Worm (Caenorhabditis elegans): Measurements from ENCODE around the gene tag-153.
A peak's percentile ranks its signal among the peaks of the same experiment; 100 is the strongest.

The tag-153 gene

ce11 chrV:9322886-9323285, at the start of gene tag-153:
TSS of gene tag-153 (plus strand) at chrV:9323085.
- TF ChIP-seq ztf-1 (GFP tag; conservative IDR thresholded peaks at IDR 0.05), result no peak

DNA sequence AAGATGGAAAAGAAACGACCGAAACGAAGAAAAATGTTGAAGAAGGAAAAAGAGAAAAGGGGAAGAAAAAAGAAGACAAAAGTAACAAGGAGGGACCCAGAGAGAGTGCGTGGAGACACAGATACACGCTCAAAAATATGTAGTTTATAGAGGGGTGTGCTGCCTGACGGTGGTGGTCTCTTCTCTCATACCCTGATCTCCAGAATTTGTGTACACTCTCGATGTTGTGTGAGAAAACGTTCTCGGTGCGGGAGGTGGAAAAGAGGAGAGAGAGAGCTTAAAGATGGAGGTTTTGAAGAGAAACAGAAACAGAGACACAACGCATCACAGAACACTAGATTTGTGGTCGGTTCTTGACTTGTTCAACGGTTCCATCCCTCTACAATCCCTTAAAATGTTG, 49.3 kb upstream of the tag-153 start:
- TF ChIP-seq mab-5 (tag; optimal IDR thresholded peaks at IDR 0.05), result peak; percentile 76
- TF ChIP-seq peb-1 (tag; optimal IDR thresholded peaks at IDR 0.05), result no peak
- no peak for TF ChIP-seq ZK546.5 (tag; optimal IDR thresholded peaks at IDR 0.05)
- peak; percentile 8 to 70 for TF ChIP-seq lsy-2 (tag; optimal IDR thresholded peaks at IDR 0.05)
- TF ChIP-seq nhr-25 (tag; optimal IDR thresholded peaks at IDR 0.05), result peak; percentile 26
- peak; percentile 74 for TF ChIP-seq C34F6.9 (tag; optimal IDR thresholded peaks at IDR 0.05)
- no peak for TF ChIP-seq unc-62 (GFP tag; optimal IDR thresholded peaks at IDR 0.05)
- no peak for TF ChIP-seq ama-1 (optimal IDR thresholded peaks at IDR 0.05)
- TF ChIP-seq snpc-4 (tag; optimal IDR thresholded peaks at IDR 0.05), result peak; percentile 61
- TF ChIP-seq nhr-6 (tag; optimal IDR thresholded peaks at IDR 0.05), result peak; percentile 81
- TF ChIP-seq gmeb-1 (tag; optimal IDR thresholded peaks at IDR 0.05), result no peak
- no peak for TF ChIP-seq nhr-12 (tag; optimal IDR thresholded peaks at IDR 0.05)
- TF ChIP-seq ztf-1 (GFP tag; conservative IDR thresholded peaks at IDR 0.05), result no peak
- peak; percentile 66 for TF ChIP-seq ceh-82 (tag; optimal IDR thresholded peaks at IDR 0.05)
- peak; percentile 25 for TF ChIP-seq ztf-4 (tag; optimal IDR thresholded peaks at IDR 0.05)
- TF ChIP-seq nhr-11 (tag; optimal IDR thresholded peaks at IDR 0.05), result no peak
- TF ChIP-seq nhr-77 (tag; optimal IDR thresholded peaks at IDR 0.05), result no peak
- TF ChIP-seq ceh-16 (tag; optimal IDR thresholded peaks at IDR 0.05), result no peak
- no peak for TF ChIP-seq nhr-23 (tag; optimal IDR thresholded peaks at IDR 0.05)
- peak; percentile 90 for TF ChIP-seq F13H6.1 (tag; optimal IDR thresholded peaks at IDR 0.05)
- no peak for TF ChIP-seq lin-39 (tag; optimal IDR thresholded peaks at IDR 0.05)
- TF ChIP-seq nhr-21 (tag; optimal IDR thresholded peaks at IDR 0.05), result peak; percentile 17
- TF ChIP-seq skn-1 (tag; optimal IDR thresholded peaks at IDR 0.05), result no peak
- TF ChIP-seq dmd-4 (tag; optimal IDR thresholded peaks at IDR 0.05), result no peak
- TF ChIP-seq nhr-10 (tag; optimal IDR thresholded peaks at IDR 0.05), result no peak
- TF ChIP-seq aly-2 (tag; optimal IDR thresholded peaks at IDR 0.05), result no peak
- no peak for TF ChIP-seq elt-3 (tag; optimal IDR thresholded peaks at IDR 0.05)
- peak; percentile 69 for TF ChIP-seq crh-2 (tag; optimal IDR thresholded peaks at IDR 0.05)
- TF ChIP-seq nhr-237 (tag; optimal IDR thresholded peaks at IDR 0.05), result no peak
- peak; percentile 70 for TF ChIP-seq lin-13 (GFP tag; optimal IDR thresholded peaks at IDR 0.05)
- no peak for TF ChIP-seq sma-3 (GFP tag; optimal IDR thresholded peaks at IDR 0.05)
- TF ChIP-seq R02D3.7 (tag; optimal IDR thresholded peaks at IDR 0.05), result no peak
- TF ChIP-seq elt-1 (tag; optimal IDR thresholded peaks at IDR 0.05), result no peak
- TF ChIP-seq sma-9 (GFP tag; optimal IDR thresholded peaks at IDR 0.05), result peak; percentile 94
- no peak for TF ChIP-seq sma-9 (tag; optimal IDR thresholded peaks at IDR 0.05)
- TF ChIP-seq blmp-1 (tag; optimal IDR thresholded peaks at IDR 0.05; ENCODE audit: insufficient read depth), result peak; percentile 21
- TF ChIP-seq Y55F3AM.14 (GFP tag; optimal IDR thresholded peaks at IDR 0.05), result peak; percentile 56
- TF ChIP-seq nhr-129 (tag; optimal IDR thresholded peaks at IDR 0.05), result peak; percentile 87
- peak; percentile 68 for TF ChIP-seq unc-39 (tag; optimal IDR thresholded peaks at IDR 0.05)
- peak; percentile 93 for TF ChIP-seq unc-55 (GFP tag; optimal IDR thresholded peaks at IDR 0.05)
- no peak for TF ChIP-seq mbf-1 (tag; optimal IDR thresholded peaks at IDR 0.05)
- TF ChIP-seq fos-1 (tag; optimal IDR thresholded peaks at IDR 0.05), result peak; percentile 52
- no peak for TF ChIP-seq alr-1 (tag; optimal IDR thresholded peaks at IDR 0.05)
- TF ChIP-seq lin-11 (tag; optimal IDR thresholded peaks at IDR 0.05), result peak; percentile 17
- TF ChIP-seq sem-4 (tag; optimal IDR thresholded peaks at IDR 0.05), result peak; percentile 86
- TF ChIP-seq mdl-1 (tag; optimal IDR thresholded peaks at IDR 0.05), result peak; percentile 55 to 91
- no peak for TF ChIP-seq ztf-11 (tag; optimal IDR thresholded peaks at IDR 0.05)
- peak; percentile 7 for TF ChIP-seq egl-27 (tag; optimal IDR thresholded peaks at IDR 0.05)
- peak; percentile 86 for TF ChIP-seq zag-1 (tag; optimal IDR thresholded peaks at IDR 0.05)

Measured in whole organism, L2 larva.